Fruit fly (Drosophila melanogaster) whole organism, prepupa: ENCODE results near the gene CG32110.

Experiments used
- CG10669 ChIP-seq: fragments of 200-800 bp; sonication (Bioruptor generic); optimal IDR thresholded peaks from 3 replicates; lab custom pipeline; 2018; ENCODE audit warnings: missing biosample characterization, mild to moderate bottlenecking, missing genetic modification characterization, moderate library complexity
- CG11294 ChIP-seq: fragments of 200-800 bp; sonication (Bioruptor generic); IDR thresholded peaks from 2 replicates; pipeline ENCODE4 v1.3.6; 2022; ENCODE audit warnings: missing biosample characterization, missing genetic modification characterization
- CG11902 ChIP-seq: fragments of 200-800 bp; sonication (Bioruptor generic); optimal IDR thresholded peaks from 3 replicates; lab custom pipeline; 2016; ENCODE audit warnings: missing biosample characterization, missing genetic modification characterization
- CG15336 ChIP-seq: fragments of 200-800 bp; sonication (Bioruptor generic); IDR thresholded peaks from 2 replicates; pipeline ENCODE4 v1.3.6; 2022; ENCODE audit warnings: missing biosample characterization, missing genetic modification characterization
- CG1621 ChIP-seq: fragments of 200-800 bp; sonication (Bioruptor generic); optimal IDR thresholded peaks from 3 replicates; lab custom pipeline; 2018; ENCODE audit warnings: missing biosample characterization, mild to moderate bottlenecking, missing genetic modification characterization
- CG31627 ChIP-seq: fragments of 200-800 bp; sonication (Bioruptor generic); optimal IDR thresholded peaks from 3 replicates; lab custom pipeline; 2016; ENCODE audit warnings: missing biosample characterization, missing genetic modification characterization
- CG34406 ChIP-seq: fragments of 200-800 bp; sonication (Bioruptor generic); optimal IDR thresholded peaks from 3 replicates; lab custom pipeline; 2016; ENCODE audit warnings: missing biosample characterization, missing genetic modification characterization
- CG3919 ChIP-seq: fragments of 200-800 bp; sonication (Bioruptor generic); optimal IDR thresholded peaks from 3 replicates; lab custom pipeline; 2016; ENCODE audit warnings: missing biosample characterization, missing genetic modification characterization
- CG4318 ChIP-seq: fragments of 200-800 bp; sonication (Bioruptor generic); optimal IDR thresholded peaks from 3 replicates; lab custom pipeline; 2017; ENCODE audit warnings: missing biosample characterization, mild to moderate bottlenecking, missing genetic modification characterization
- CG6163 ChIP-seq: fragments of 200-800 bp; sonication (Bioruptor generic); IDR thresholded peaks from 3 replicates; pipeline ENCODE4 v1.3.6; 2022; ENCODE audit warnings: missing biosample characterization, missing genetic modification characterization
- CG6276 ChIP-seq: fragments of 200-800 bp; sonication (Bioruptor generic); optimal IDR thresholded peaks from 2 replicates; lab custom pipeline; 2017; ENCODE audit warnings: missing biosample characterization, mild to moderate bottlenecking, missing genetic modification characterization
- CG6808 ChIP-seq: fragments of 200-800 bp; sonication (Bioruptor generic); optimal IDR thresholded peaks from 3 replicates; lab custom pipeline; 2017; ENCODE audit warnings: missing biosample characterization, missing genetic modification characterization, mild to moderate bottlenecking, moderate library complexity, missing genetic modification reagents
- CG6854 ChIP-seq: fragments of 200-800 bp; sonication (Bioruptor generic); optimal IDR thresholded peaks from 2 replicates; lab custom pipeline; 2017; ENCODE audit warnings: missing biosample characterization, mild to moderate bottlenecking, missing genetic modification characterization
- CG7368 ChIP-seq: fragments of 200-800 bp; sonication (Bioruptor generic); optimal IDR thresholded peaks from 3 replicates; lab custom pipeline; 2016; ENCODE audit warnings: missing biosample characterization, missing genetic modification characterization
- CG8119 ChIP-seq: fragments of 200-800 bp; sonication (Bioruptor generic); IDR thresholded peaks from 3 replicates; pipeline ENCODE4 v1.3.6; 2022; ENCODE audit warnings: missing biosample characterization, missing genetic modification characterization
- CG8632 ChIP-seq: fragments of 200-800 bp; sonication (Bioruptor generic); optimal IDR thresholded peaks from 3 replicates; lab custom pipeline; 2016; ENCODE audit warnings: missing biosample characterization, missing genetic modification characterization
- CG9139 ChIP-seq: fragments of 200-800 bp; sonication (Bioruptor generic); optimal IDR thresholded peaks from 3 replicates; lab custom pipeline; 2017; ENCODE audit warnings: missing biosample characterization, mild to moderate bottlenecking, missing genetic modification characterization
- Eip75B ChIP-seq: fragments of 200-800 bp; sonication (Bioruptor generic); optimal IDR thresholded peaks from 3 replicates; lab custom pipeline; 2016; ENCODE audit warnings: missing biosample characterization, missing genetic modification characterization
- Eip78C ChIP-seq: fragments of 200-800 bp; sonication (Bioruptor generic); peaks from one replicate; lab custom pipeline; 2016; ENCODE audit warnings: missing biosample characterization, missing genetic modification characterization
- Eip93F ChIP-seq: fragments of 200-800 bp; sonication (Bioruptor generic); optimal IDR thresholded peaks from 2 replicates; lab custom pipeline; 2016; ENCODE audit warnings: missing biosample characterization, mild to moderate bottlenecking, missing genetic modification characterization
- Ets96B ChIP-seq: fragments of 200-800 bp; optimal IDR thresholded peaks from 2 replicates; lab custom pipeline; 2019; ENCODE audit warnings: missing biosample characterization, mild to moderate bottlenecking, missing genetic modification characterization, moderate library complexity
- Gug ChIP-seq: fragments of 200-800 bp; sonication (Bioruptor generic); IDR thresholded peaks from 2 replicates; pipeline ENCODE4 v1.3.6; 2022; ENCODE audit warnings: missing biosample characterization, missing genetic modification characterization
- Hr38 ChIP-seq: sonication (Bioruptor generic); optimal IDR thresholded peaks from 2 replicates; lab custom pipeline; 2016; ENCODE audit warnings: missing biosample characterization, missing genetic modification characterization
- Hr39 ChIP-seq: fragments of 200-800 bp; sonication (Bioruptor generic); optimal IDR thresholded peaks from 2 replicates; lab custom pipeline; 2016; ENCODE audit warnings: missing biosample characterization, missing genetic modification characterization
- Hr4 ChIP-seq: fragments of 200-800 bp; sonication (Bioruptor generic); optimal IDR thresholded peaks from 3 replicates; lab custom pipeline; 2016; ENCODE audit warnings: missing biosample characterization, missing genetic modification characterization
- Met ChIP-seq: fragments of 200-800 bp; sonication (Bioruptor generic); optimal IDR thresholded peaks from 3 replicates; lab custom pipeline; 2016; ENCODE audit warnings: missing biosample characterization, missing genetic modification characterization
- Sox102F ChIP-seq: fragments of 200-800 bp; sonication (Bioruptor generic); optimal IDR thresholded peaks from 2 replicates; lab custom pipeline; 2016; ENCODE audit warnings: missing biosample characterization, mild to moderate bottlenecking, missing genetic modification characterization
- Sox14 ChIP-seq: fragments of 200-800 bp; sonication (Bioruptor generic); optimal IDR thresholded peaks from 3 replicates; lab custom pipeline; 2016; ENCODE audit warnings: missing biosample characterization, missing genetic modification characterization
- Sox15 ChIP-seq: fragments of 200-800 bp; sonication (Bioruptor generic); optimal IDR thresholded peaks from 3 replicates; lab custom pipeline; 2016; ENCODE audit warnings: missing biosample characterization, missing genetic modification characterization
- acj6 ChIP-seq: fragments of 200-800 bp; sonication (Bioruptor generic); optimal IDR thresholded peaks from 3 replicates; lab custom pipeline; 2016; ENCODE audit warnings: missing biosample characterization, missing genetic modification characterization
- cyc ChIP-seq: fragments of 200-800 bp; sonication (Bioruptor generic); optimal IDR thresholded peaks from 3 replicates; lab custom pipeline; 2016; ENCODE audit warnings: missing biosample characterization, missing genetic modification characterization
- dac ChIP-seq: fragments of 200-800 bp; sonication (Bioruptor generic); optimal IDR thresholded peaks from 2 replicates; lab custom pipeline; 2017; ENCODE audit warnings: missing biosample characterization, mild to moderate bottlenecking, missing genetic modification characterization
- dsx ChIP-seq: fragments of 200-800 bp; optimal IDR thresholded peaks from 3 replicates; lab custom pipeline; 2019; ENCODE audit warnings: missing biosample characterization, mild to moderate bottlenecking, missing genetic modification characterization, moderate library complexity; ENCODE audit not compliant: poor library complexity, severe bottlenecking
- fd85E ChIP-seq: fragments of 200-800 bp; sonication (Bioruptor generic); optimal IDR thresholded peaks from 3 replicates; lab custom pipeline; 2016; ENCODE audit warnings: missing biosample characterization, missing genetic modification characterization
- fkh ChIP-seq: fragments of 200-800 bp; sonication (Bioruptor generic); optimal IDR thresholded peaks from 3 replicates; lab custom pipeline; 2017; ENCODE audit warnings: missing biosample characterization, mild to moderate bottlenecking, missing genetic modification characterization, moderate library complexity
- lz ChIP-seq: fragments of 200-800 bp; sonication (Bioruptor generic); optimal IDR thresholded peaks from 3 replicates; lab custom pipeline; 2016; ENCODE audit warnings: missing biosample characterization, missing genetic modification characterization
- pdm3 ChIP-seq: fragments of 200-800 bp; sonication (Bioruptor generic); optimal IDR thresholded peaks from 3 replicates; lab custom pipeline; 2016; ENCODE audit warnings: missing biosample characterization, missing genetic modification characterization
- spab ChIP-seq: fragments of 200-800 bp; sonication (Bioruptor generic); optimal IDR thresholded peaks from 2 replicates; lab custom pipeline; 2017; ENCODE audit warnings: missing biosample characterization, mild to moderate bottlenecking, missing genetic modification characterization, missing genetic modification reagents
- ss ChIP-seq, 2 experiments: fragments of 200-800 bp; sonication (Bioruptor generic); optimal IDR thresholded peaks; 2 replicates in 1 of 2; 3 replicates in 1 of 2; lab custom pipeline; 2017 to 2018; ENCODE audit warnings: mild to moderate bottlenecking in 2 of 2, missing biosample characterization in 2 of 2, missing genetic modification characterization in 2 of 2, moderate library complexity in 1 of 2
- svp ChIP-seq: fragments of 200-800 bp; sonication (Bioruptor generic); peaks from one replicate; lab custom pipeline; 2016; ENCODE audit warnings: missing biosample characterization, missing genetic modification characterization
- topi ChIP-seq: fragments of 200-800 bp; sonication (Bioruptor generic); optimal IDR thresholded peaks from 3 replicates; lab custom pipeline; 2016; ENCODE audit warnings: missing biosample characterization, missing genetic modification characterization
- vri ChIP-seq: fragments of 200-800 bp; sonication (Bioruptor generic); optimal IDR thresholded peaks from 3 replicates; lab custom pipeline; 2016; ENCODE audit warnings: missing biosample characterization, mild to moderate bottlenecking, missing genetic modification characterization

Gene CG32110

dm6 chr3L:12790783-12791678 lies 17.5 kb upstream of the CG32110 start:
- TF ChIP-seq cyc (no peak), CG10669 (GFP tag; lab: Kevin White, UChicago) (no peak), CG9139 (peak; percentile 14), Sox102F (GFP tag; lab: Kevin White, UChicago) (no peak), svp (peak; percentile 40), dac (GFP tag; lab: Kevin White, UChicago) (no peak), ss (GFP tag; optimal IDR thresholded peaks at IDR 0.05; lab: Kevin White, UChicago) (no peak), topi (GFP tag; lab: Kevin White, UChicago) (no peak), CG6276 (GFP tag; lab: Kevin White, UChicago) (no peak), Hr4 (GFP tag; lab: Kevin White, UChicago) (no peak), CG31627 (GFP tag; lab: Kevin White, UChicago) (no peak), Sox15 (no peak), Ets96B (tag; lab: Kevin White, UChicago) (no peak), CG7368 (GFP tag; lab: Kevin White, UChicago) (no peak), CG34406 (GFP tag; lab: Kevin White, UChicago) (no peak), Met (no peak), CG15336 (GFP tag; lab: Robert Waterston, UW) (no peak; the same call in none of the 2 replicates), spab (GFP tag; lab: Kevin White, UChicago) (no peak), acj6 (GFP tag; lab: Kevin White, UChicago) (no peak), CG11294 (GFP tag; lab: Robert Waterston, UW) (no peak), CG3919 (GFP tag; lab: Kevin White, UChicago) (no peak), Eip78C (GFP tag; lab: Kevin White, UChicago) (peak; percentile 77), fd85E (no peak), CG8632 (GFP tag; lab: Kevin White, UChicago) (no peak), CG1621 (no peak), dsx (GFP tag; lab: Kevin White, UChicago) (peak; percentile 34), CG6163 (no peak), CG11902 (GFP tag; lab: Kevin White, UChicago) (no peak), CG4318 (GFP tag; lab: Kevin White, UChicago) (no peak), Eip93F (GFP tag; lab: Kevin White, UChicago) (no peak), Sox14 (GFP tag; lab: Kevin White, UChicago) (no peak), Eip75B (GFP tag; lab: Kevin White, UChicago) (no peak), Gug (GFP tag; lab: Robert Waterston, UW) (no peak), fkh (peak; percentile 11), CG8119 (GFP tag; lab: Robert Waterston, UW) (no peak), Hr38 (GFP tag; lab: Kevin White, UChicago) (no peak), lz (no peak), pdm3 (GFP tag; lab: Kevin White, UChicago) (no peak), vri (peak; percentile 14), CG6808 (GFP tag; lab: Kevin White, UChicago) (no peak), Hr39 (GFP tag; lab: Kevin White, UChicago) (no peak), CG6854 (GFP tag; lab: Kevin White, UChicago) (peak; percentile 34)
